Worm (Caenorhabditis elegans) whole organism, L4/young adult: ENCODE measurements around the gene acdh-8.
A peak's percentile ranks its signal among the peaks of the same experiment; 100 is the strongest.

Experiments
- W03F9.2 ChIP-seq: fragments of 150-350 bp; optimal IDR thresholded peaks from 2 replicates; lab custom pipeline; 2014; ENCODE audit warnings: missing biosample characterization, missing genetic modification characterization
- dao-5 ChIP-seq: sonication (generic microtip); optimal IDR thresholded peaks from 2 replicates; lab custom pipeline; 2016; ENCODE audit warnings: missing genotype, missing genetic modification characterization, moderate library complexity, missing compliant biosample characterization
- him-1 ChIP-seq: sonication (generic microtip); optimal IDR thresholded peaks from 2 replicates; lab custom pipeline; 2016; ENCODE audit warnings: missing genotype, missing genetic modification reagents, missing genetic modification characterization, missing compliant biosample characterization

DNA sequence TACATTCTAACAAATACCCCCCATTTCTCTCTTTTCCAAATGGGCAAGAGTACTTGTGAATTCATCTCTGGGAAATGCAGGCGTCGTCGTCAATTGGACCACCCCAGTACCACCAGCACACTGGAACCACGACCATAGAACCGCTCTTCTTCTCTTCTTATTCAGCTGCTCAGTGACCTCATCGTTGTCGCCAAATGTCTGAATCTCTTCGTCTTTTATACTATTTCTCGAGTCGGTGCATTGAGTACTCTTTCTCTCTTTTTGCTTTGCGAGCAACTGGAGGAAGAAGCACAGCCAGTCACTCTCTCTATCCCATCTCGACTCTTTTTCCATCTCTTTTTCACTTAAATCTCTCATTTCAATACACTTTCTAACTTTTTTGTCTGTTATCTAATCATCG, 14.4 kb upstream of the acdh-8 start:
- TF ChIP-seq W03F9.2 (tag; lab: Kevin White, UChicago) (no peak), him-1 (tag; lab: Kevin White, UChicago) (peak; percentile 75), dao-5 (tag; lab: Kevin White, UChicago) (no peak)
